Worm (Caenorhabditis elegans) whole organism, L1 larva: ENCODE measurements around the gene csr-1.

Experiments
- C16A3.4 ChIP-seq: fragments of 150-350 bp; optimal IDR thresholded peaks from 2 replicates; lab custom pipeline; 2014; ENCODE audit warnings: missing biosample characterization, missing genetic modification characterization
- C34B4.2 ChIP-seq: sonication (generic microtip); optimal IDR thresholded peaks from 2 replicates; lab custom pipeline; 2017; ENCODE audit warnings: mild to moderate bottlenecking, missing genetic modification characterization, missing compliant biosample characterization
- F16B12.6 ChIP-seq: fragments of 150-350 bp; optimal IDR thresholded peaks from 2 replicates; lab custom pipeline; 2014; ENCODE audit warnings: missing biosample characterization, missing genetic modification characterization
- blmp-1 ChIP-seq: fragments of 150-350 bp; optimal IDR thresholded peaks from 2 replicates; lab custom pipeline; 2014; ENCODE audit warnings: missing biosample characterization, missing genetic modification characterization
- ceh-63 ChIP-seq: fragments of 200-800 bp; sonication (Bioruptor generic); optimal IDR thresholded peaks from 2 replicates; lab custom pipeline; 2018; ENCODE audit warnings: mild to moderate bottlenecking, missing genetic modification characterization, missing compliant biosample characterization
- ceh-8 ChIP-seq: fragments of 200-800 bp; sonication (Bioruptor generic); optimal IDR thresholded peaks from 2 replicates; lab custom pipeline; 2018; ENCODE audit warnings: mild to moderate bottlenecking, missing genetic modification characterization, moderate library complexity, missing compliant biosample characterization
- ceh-82 ChIP-seq, 3 experiments: fragments of 150-350 bp in 1 of 3; sonication (generic microtip) in 2 of 3; optimal IDR thresholded peaks; 2 replicates each; lab custom pipeline; 2014 to 2017; ENCODE audit warnings: missing biosample characterization in 3 of 3, missing genetic modification characterization in 3 of 3
- dpl-1 ChIP-seq, 3 experiments: fragments of 150-350 bp in 2 of 3; sonication (generic microtip) in 1 of 3; optimal IDR thresholded peaks; 2 replicates each; lab custom pipeline; 2014 to 2017; ENCODE audit warnings: missing biosample characterization in 3 of 3, missing genetic modification characterization in 3 of 3, missing genetic modification reagents in 3 of 3
- efl-1 ChIP-seq, 4 experiments: fragments of 150-350 bp; optimal IDR thresholded peaks in 3 of 4; peaks in 1 of 4; 1 replicate in 1 of 4; 2 replicates in 3 of 4; lab custom pipeline; 2014; ENCODE audit warnings: missing biosample characterization in 2 of 4, missing genetic modification characterization in 2 of 4, missing genetic modification reagents in 2 of 4
- fkh-10 ChIP-seq: sonication (generic microtip); optimal IDR thresholded peaks from 2 replicates; lab custom pipeline; 2017; ENCODE audit warnings: missing biosample characterization, missing genetic modification reagents, missing genetic modification characterization
- fos-1 ChIP-seq: fragments of 150-350 bp; optimal IDR thresholded peaks from 2 replicates; lab custom pipeline; 2014; ENCODE audit warnings: missing biosample characterization, missing genetic modification characterization
- jun-1 ChIP-seq: fragments of 150-350 bp; optimal IDR thresholded peaks from 2 replicates; lab custom pipeline; 2014; ENCODE audit warnings: missing biosample characterization, missing genetic modification reagents, missing genetic modification characterization
- lin-14 ChIP-seq: fragments of 200-800 bp; sonication (Bioruptor generic); optimal IDR thresholded peaks from 2 replicates; lab custom pipeline; 2018; ENCODE audit warnings: mild to moderate bottlenecking, missing genetic modification characterization, moderate library complexity, missing compliant biosample characterization
- lin-35 ChIP-seq, 2 experiments: fragments of 150-350 bp; optimal IDR thresholded peaks; 2 replicates each; lab custom pipeline; 2014; ENCODE audit warnings: missing biosample characterization in 2 of 2, missing genetic modification characterization in 2 of 2, missing genetic modification reagents in 2 of 2
- lin-39 ChIP-seq: fragments of 150-350 bp; optimal IDR thresholded peaks from 2 replicates; lab custom pipeline; 2014; ENCODE audit warnings: missing biosample characterization, missing genetic modification reagents, missing genetic modification characterization
- lsy-2 ChIP-seq, 2 experiments: fragments of 150-350 bp; optimal IDR thresholded peaks; 2 replicates each; lab custom pipeline; 2014; ENCODE audit warnings: missing biosample characterization in 2 of 2, missing genetic modification characterization in 2 of 2
- mdl-1 ChIP-seq, 2 experiments: fragments of 150-350 bp; optimal IDR thresholded peaks; 2 replicates each; lab custom pipeline; 2014 to 2017; ENCODE audit warnings: missing biosample characterization in 2 of 2, missing genetic modification characterization in 2 of 2, inconsistent platforms in 1 of 2
- mef-2 ChIP-seq: fragments of 150-350 bp; optimal IDR thresholded peaks from 2 replicates; lab custom pipeline; 2014; ENCODE audit warnings: missing biosample characterization, missing genetic modification characterization
- mep-1 ChIP-seq: fragments of 150-350 bp; optimal IDR thresholded peaks from 2 replicates; lab custom pipeline; 2014; ENCODE audit warnings: missing biosample characterization, missing genetic modification characterization
- nhr-12 ChIP-seq: sonication (generic microtip); optimal IDR thresholded peaks from 2 replicates; lab custom pipeline; 2017; ENCODE audit warnings: missing biosample characterization, missing genetic modification characterization
- nhr-19 ChIP-seq: fragments of 200-800 bp; sonication (Bioruptor generic); conservative IDR thresholded peaks from 2 replicates; pipeline ENCODE4 v1.3.6; 2022; ENCODE audit warnings: missing genetic modification characterization, missing compliant biosample characterization
- nhr-237 ChIP-seq: fragments of 150-350 bp; optimal IDR thresholded peaks from 2 replicates; lab custom pipeline; 2014; ENCODE audit warnings: missing biosample characterization, missing genetic modification characterization
- nhr-47 ChIP-seq: sonication (generic microtip); optimal IDR thresholded peaks from 2 replicates; lab custom pipeline; 2016; ENCODE audit warnings: mild to moderate bottlenecking, missing genetic modification characterization, moderate library complexity, missing compliant biosample characterization
- nhr-71 ChIP-seq: sonication (generic microtip); optimal IDR thresholded peaks from 2 replicates; lab custom pipeline; 2016; ENCODE audit warnings: mild to moderate bottlenecking, missing genetic modification characterization, moderate library complexity, missing compliant biosample characterization
- nhr-85 ChIP-seq: sonication (generic microtip); peaks from one replicate; lab custom pipeline; 2016; ENCODE audit warnings: missing genetic modification characterization, inconsistent platforms, missing compliant biosample characterization
- nhr-90 ChIP-seq: sonication (generic microtip); optimal IDR thresholded peaks from 2 replicates; lab custom pipeline; 2016; ENCODE audit warnings: mild to moderate bottlenecking, missing genetic modification characterization, missing compliant biosample characterization; ENCODE audit not compliant: poor library complexity
- skn-1 ChIP-seq: fragments of 150-350 bp; optimal IDR thresholded peaks from 2 replicates; lab custom pipeline; 2014; ENCODE audit warnings: missing biosample characterization, missing genetic modification characterization
- snu-23 ChIP-seq: sonication (generic microtip); optimal IDR thresholded peaks from 2 replicates; lab custom pipeline; 2016; ENCODE audit warnings: missing genetic modification characterization, missing compliant biosample characterization
- sox-4 ChIP-seq: sonication (generic microtip); optimal IDR thresholded peaks from 2 replicates; lab custom pipeline; 2016; ENCODE audit warnings: missing genetic modification characterization, missing compliant biosample characterization
- sup-37 ChIP-seq: fragments of 200-800 bp; sonication (Bioruptor generic); optimal IDR thresholded peaks from 2 replicates; lab custom pipeline; 2018; ENCODE audit warnings: mild to moderate bottlenecking, missing genetic modification characterization, missing compliant biosample characterization
- tbx-2 ChIP-seq: sonication (generic microtip); optimal IDR thresholded peaks from 2 replicates; lab custom pipeline; 2016; ENCODE audit warnings: missing genetic modification characterization, missing compliant biosample characterization
- unc-130 ChIP-seq: fragments of 150-350 bp; optimal IDR thresholded peaks from 2 replicates; lab custom pipeline; 2017; ENCODE audit warnings: missing biosample characterization, missing genetic modification characterization, inconsistent platforms
- unc-30 ChIP-seq: sonication (generic microtip); optimal IDR thresholded peaks from 2 replicates; lab custom pipeline; 2017; ENCODE audit warnings: missing biosample characterization, missing genetic modification characterization
- unc-98 ChIP-seq: fragments of 200-800 bp; sonication (Bioruptor generic); IDR thresholded peaks from 2 replicates; pipeline ENCODE4 v1.3.6; 2022; ENCODE audit warnings: missing genetic modification characterization, missing compliant biosample characterization
- vab-15 ChIP-seq: sonication (generic microtip); optimal IDR thresholded peaks from 2 replicates; lab custom pipeline; 2017; ENCODE audit warnings: missing genotype, mild to moderate bottlenecking, missing genetic modification characterization, missing compliant biosample characterization
- xbp-1 ChIP-seq: sonication (generic microtip); optimal IDR thresholded peaks from 2 replicates; lab custom pipeline; 2016; ENCODE audit warnings: missing genetic modification characterization, missing compliant biosample characterization

Gene csr-1

DNA sequence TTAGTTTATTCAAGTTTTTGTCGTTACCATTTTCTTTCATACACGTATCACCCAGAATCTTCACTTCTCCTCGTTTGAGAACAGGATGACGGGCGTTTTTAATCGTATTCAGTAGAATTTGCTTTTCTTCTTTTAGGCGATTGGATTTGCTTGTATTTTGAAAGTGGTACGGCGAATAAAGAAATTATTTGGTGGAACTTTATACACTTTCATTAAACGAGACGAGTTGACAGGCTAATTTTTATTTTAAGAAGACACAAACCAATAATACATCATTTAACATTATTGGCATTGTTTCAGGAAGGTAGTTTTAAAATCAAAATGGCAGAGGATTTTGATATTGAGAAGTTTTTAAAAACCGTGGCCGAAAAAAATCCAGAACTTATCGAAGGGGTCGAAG, 42.1 kb upstream of the csr-1 start, which contains the start of gene C49H3.4:
Gene C49H3.4, plus strand, starts transcription at position 301 of the 400 bp plus-strand sequence.
- no peak for TF ChIP-seq ceh-82 (tag; optimal IDR thresholded peaks at IDR 0.05; lab: Kevin White, UChicago)
- TF ChIP-seq efl-1 (optimal IDR thresholded peaks at IDR 0.05; lab: Kevin White, UChicago): no peak
- peak in 1 of 2 experiments; percentile 71 for TF ChIP-seq efl-1 (GFP tag; optimal IDR thresholded peaks at IDR 0.05 in 1 of 2; lab: Kevin White, UChicago)
- no peak for TF ChIP-seq snu-23
- TF ChIP-seq lin-39 (tag; lab: Kevin White, UChicago): no peak

DNA sequence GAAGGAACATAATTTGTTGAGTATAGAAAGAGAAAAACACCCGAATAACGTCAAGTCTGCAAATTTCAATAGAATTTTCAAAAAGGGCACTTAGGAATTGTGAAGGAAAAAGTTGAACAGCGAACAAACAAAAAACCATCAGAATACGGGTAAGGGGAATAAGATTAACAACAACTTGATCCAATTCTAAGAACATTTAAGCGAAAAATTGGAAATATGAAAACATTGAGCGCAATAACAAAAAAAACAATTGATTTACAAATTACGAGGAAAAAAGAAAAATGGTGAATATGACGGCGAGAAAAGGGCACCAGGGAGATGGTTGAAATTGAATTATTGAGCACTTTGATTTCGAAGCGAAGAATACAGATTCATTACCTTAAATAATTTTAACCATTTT, 40.2 kb upstream of the csr-1 start:
- TF ChIP-seq nhr-19 (GFP tag; lab: Robert Waterston, UW): no peak

DNA sequence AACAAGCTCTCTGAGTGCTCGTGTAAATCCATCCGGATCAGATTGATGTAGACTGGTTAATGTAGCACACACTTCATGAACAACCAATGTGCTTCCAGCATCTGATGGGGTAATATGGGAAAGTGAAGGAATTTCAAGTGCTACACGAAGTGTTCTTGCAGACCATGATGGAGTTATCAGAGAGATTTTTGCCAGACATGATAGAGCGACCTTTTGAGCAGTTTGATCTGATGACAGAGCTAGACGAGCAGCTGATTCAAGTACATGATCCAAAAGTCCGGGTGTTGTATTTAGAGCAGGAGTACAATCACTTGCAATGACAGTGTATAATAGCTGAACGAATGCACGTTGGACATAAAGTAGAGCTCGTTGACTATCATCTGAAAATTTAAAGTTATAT, 39.2 kb upstream of the csr-1 start:
- TF ChIP-seq jun-1 (no peak), sup-37 (no peak), mdl-1 (tag; optimal IDR thresholded peaks at IDR 0.05; lab: Kevin White, UChicago) (no peak), nhr-237 (no peak), nhr-71 (tag; lab: Kevin White, UChicago) (no peak), mef-2 (tag; lab: Kevin White, UChicago) (no peak)

DNA sequence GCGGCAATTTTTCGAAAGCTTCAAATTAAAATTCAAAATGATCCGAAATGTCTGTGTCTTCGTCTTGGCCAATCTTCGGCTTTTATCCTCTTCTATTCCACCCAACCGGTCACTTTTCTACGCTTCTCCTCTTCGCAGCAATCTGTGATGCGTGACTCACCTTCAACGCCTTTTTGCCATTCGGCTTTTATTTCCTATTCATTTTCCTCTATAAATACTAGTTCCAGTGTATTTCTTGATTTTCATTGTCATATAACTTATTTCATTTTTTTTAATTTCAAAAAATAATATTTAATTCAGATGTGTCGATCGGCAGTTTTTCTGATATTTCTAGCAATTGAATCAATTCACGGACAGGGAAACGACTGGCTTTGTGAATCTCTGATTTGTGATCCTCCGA, 36.9 kb upstream of the csr-1 start, which contains the start of gene C49H3.16:
Gene C49H3.16, plus strand, starts transcription at position 301 of the 400 bp plus-strand sequence.
- TF ChIP-seq mef-2 (tag; lab: Kevin White, UChicago): no peak
- TF ChIP-seq, all 84 proteins: peak for 0

DNA sequence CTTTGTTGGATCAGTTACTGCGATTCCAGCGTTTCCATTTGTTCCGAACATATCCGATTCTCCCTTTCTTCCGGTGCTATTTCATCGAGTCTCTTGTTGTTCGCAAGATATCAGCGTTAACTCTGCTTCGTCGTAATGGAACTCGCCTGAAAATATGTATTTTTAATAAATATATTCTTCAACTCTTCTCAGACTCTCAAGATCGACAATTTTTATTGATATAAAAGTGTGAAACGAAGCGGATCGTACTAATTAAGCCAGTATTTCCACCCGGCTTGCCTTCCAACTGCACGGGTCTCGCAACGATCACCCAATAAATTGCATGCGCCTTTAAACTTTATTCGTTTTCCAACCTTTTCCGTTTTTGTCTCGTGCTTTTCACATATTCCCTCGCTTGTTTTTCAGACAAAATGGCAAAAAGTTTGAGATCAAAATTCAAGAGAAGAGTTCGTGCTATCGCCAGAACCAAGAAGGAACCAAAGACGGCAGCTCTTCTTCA, 33.0 kb upstream of the csr-1 start, which contains the start of the genes xpo-3 and C49H3.3:
Gene xpo-3, minus strand, starts transcription at position 51 of the 499 bp plus-strand sequence.
Gene C49H3.3, plus strand, starts transcription at position 369 of the 499 bp plus-strand sequence.
- peak; percentile 2 for TF ChIP-seq skn-1 (tag; lab: Kevin White, UChicago)
- no peak for TF ChIP-seq nhr-12
- no peak for TF ChIP-seq unc-30 (tag; lab: Kevin White, UChicago)
- peak; percentile 54 for TF ChIP-seq vab-15 (tag; lab: Kevin White, UChicago)
- peak; percentile 9 for TF ChIP-seq unc-130 (tag; lab: Kevin White, UChicago)
- TF ChIP-seq ceh-63 (GFP tag; lab: Kevin White, UChicago): no peak
- TF ChIP-seq tbx-2: peak; percentile 14
- peak in 1 of 2 experiments; percentile 6 for TF ChIP-seq mdl-1 (tag; optimal IDR thresholded peaks at IDR 0.05; lab: Kevin White, UChicago)
- TF ChIP-seq lsy-2 (tag; optimal IDR thresholded peaks at IDR 0.05; lab: Kevin White, UChicago): peak; percentile 47 to 70
- peak; percentile 29 for TF ChIP-seq F16B12.6
- TF ChIP-seq lin-39 (tag; lab: Kevin White, UChicago): no peak
- peak; percentile 32 for TF ChIP-seq blmp-1 (tag; lab: Kevin White, UChicago)
- TF ChIP-seq xbp-1 (tag; lab: Kevin White, UChicago): peak; percentile 34
- peak in 1 of 3 experiments; percentile 11 for TF ChIP-seq ceh-82 (tag; optimal IDR thresholded peaks at IDR 0.05; lab: Kevin White, UChicago)
- no peak for TF ChIP-seq sox-4 (tag; lab: Kevin White, UChicago)
- peak; percentile 51 to 58 for TF ChIP-seq efl-1 (optimal IDR thresholded peaks at IDR 0.05; lab: Kevin White, UChicago)
- TF ChIP-seq efl-1 (GFP tag; optimal IDR thresholded peaks at IDR 0.05 in 1 of 2; lab: Kevin White, UChicago): peak in 1 of 2 experiments; percentile 48
- TF ChIP-seq C16A3.4 (tag; lab: Kevin White, UChicago): peak; percentile 32
- TF ChIP-seq nhr-90 (tag; lab: Kevin White, UChicago): no peak
- TF ChIP-seq C34B4.2: no peak
- peak; percentile 63 for TF ChIP-seq mep-1
- TF ChIP-seq lin-35 (GFP tag; optimal IDR thresholded peaks at IDR 0.05; lab: Kevin White, UChicago): peak; percentile 44 to 74
- TF ChIP-seq nhr-85 (tag; lab: Kevin White, UChicago): no peak
- TF ChIP-seq ceh-8 (GFP tag; lab: Kevin White, UChicago): no peak
- no peak for TF ChIP-seq lin-14 (GFP tag; lab: Kevin White, UChicago)
- no peak for TF ChIP-seq fos-1 (tag; lab: Kevin White, UChicago)
- TF ChIP-seq unc-98 (GFP tag; lab: Robert Waterston, UW): no peak
- peak; percentile 23 to 57 (median 24) for TF ChIP-seq dpl-1 (GFP tag; optimal IDR thresholded peaks at IDR 0.05; lab: Kevin White, UChicago)
- peak; percentile 38 for TF ChIP-seq nhr-71 (tag; lab: Kevin White, UChicago)
- TF ChIP-seq nhr-47 (tag; lab: Kevin White, UChicago): peak; percentile 42
- peak; percentile 13 for TF ChIP-seq fkh-10 (GFP tag; lab: Kevin White, UChicago)
- TF ChIP-seq snu-23: peak; percentile 34
